Fruit fly (Drosophila melanogaster): ENCODE data around the gene CG32939.

The CG32939 gene

DNA sequence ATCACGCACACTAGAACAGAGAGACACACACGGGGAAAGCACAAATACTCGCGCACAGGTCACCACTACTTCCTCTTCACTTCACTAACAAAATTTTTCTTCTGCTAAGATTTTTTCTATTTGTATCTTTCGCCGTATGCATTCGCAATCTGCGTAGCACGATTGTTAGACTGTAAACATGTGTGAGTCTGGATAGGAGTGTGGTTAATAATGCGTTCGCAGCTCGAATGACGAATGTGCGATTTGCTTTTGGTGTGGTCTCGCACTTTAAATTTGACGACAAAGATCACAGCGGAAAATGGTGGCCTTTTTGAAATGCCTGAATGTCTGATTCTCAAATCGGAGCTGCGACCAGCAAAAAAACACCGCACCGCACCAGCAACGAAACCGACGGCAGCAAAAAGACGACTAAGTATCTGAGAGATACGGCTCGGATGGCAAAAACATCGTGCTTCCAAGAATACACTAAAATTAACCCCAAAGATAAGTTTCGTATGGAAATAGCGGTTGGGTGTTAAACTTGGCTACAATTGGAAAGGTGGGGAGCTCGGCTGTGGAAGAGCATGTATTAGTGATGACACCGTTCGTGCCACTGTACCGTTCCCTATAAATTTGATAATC, 12.2 kb downstream of the CG32939 start, which contains the start of gene Unc-115a:
TSS of gene Unc-115a (minus strand) at position 410 of the 621 bp plus-strand sequence.
- TF ChIP-seq Mnt (GFP tag; optimal IDR thresholded peaks at IDR 0.05) (peak; percentile 87), Hr96 (GFP tag; optimal IDR thresholded peaks at IDR 0.05) (no peak), bab1 (GFP tag; optimal IDR thresholded peaks at IDR 0.05) (peak; percentile 59), ovo (GFP tag; optimal IDR thresholded peaks at IDR 0.05) (peak; percentile 49), cic (GFP tag; optimal IDR thresholded peaks at IDR 0.05) (peak; percentile 37), CG33017 (tag; optimal IDR thresholded peaks at IDR 0.05) (peak; percentile 31), CG11617 (GFP tag; optimal IDR thresholded peaks at IDR 0.05) (peak; percentile 68), CG12768 (GFP tag; optimal IDR thresholded peaks at IDR 0.05) (peak; percentile 33), CG1620 (GFP tag; optimal IDR thresholded peaks at IDR 0.05) (peak; percentile 64), toe (GFP tag; optimal IDR thresholded peaks at IDR 0.05) (no peak), tj (GFP tag; optimal IDR thresholded peaks at IDR 0.05) (peak; percentile 50), Crg-1 (GFP tag; optimal IDR thresholded peaks at IDR 0.05) (peak; percentile 46), CG7101 (tag; optimal IDR thresholded peaks at IDR 0.05) (peak; percentile 18), Clk (GFP tag; optimal IDR thresholded peaks at IDR 0.05) (no peak)

DNA sequence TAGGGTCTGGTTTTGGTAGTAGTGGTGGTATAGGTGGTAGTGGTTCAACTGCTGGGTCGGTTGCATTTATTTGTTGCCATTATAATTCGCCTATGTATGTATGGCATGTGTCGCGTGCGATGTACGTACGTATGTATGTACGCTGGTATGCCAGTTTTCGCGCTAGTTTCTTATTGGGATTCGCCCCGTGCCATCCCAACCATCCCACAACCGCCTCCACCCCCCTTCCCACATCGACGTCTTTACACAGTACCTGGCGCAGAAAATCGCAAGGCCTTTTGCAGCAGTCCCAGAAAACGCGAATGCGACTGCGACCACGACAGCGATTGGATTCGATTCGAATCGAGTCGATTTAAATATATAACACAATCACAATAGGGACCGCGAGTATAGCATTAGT, 17.3 kb downstream of the CG32939 start:
- TF ChIP-seq Mnt (GFP tag; optimal IDR thresholded peaks at IDR 0.05) (peak; percentile 62), Hr96 (GFP tag; optimal IDR thresholded peaks at IDR 0.05) (no peak), CG7101 (tag; optimal IDR thresholded peaks at IDR 0.05) (no peak), CG11617 (GFP tag; optimal IDR thresholded peaks at IDR 0.05) (peak; percentile 15)

DNA sequence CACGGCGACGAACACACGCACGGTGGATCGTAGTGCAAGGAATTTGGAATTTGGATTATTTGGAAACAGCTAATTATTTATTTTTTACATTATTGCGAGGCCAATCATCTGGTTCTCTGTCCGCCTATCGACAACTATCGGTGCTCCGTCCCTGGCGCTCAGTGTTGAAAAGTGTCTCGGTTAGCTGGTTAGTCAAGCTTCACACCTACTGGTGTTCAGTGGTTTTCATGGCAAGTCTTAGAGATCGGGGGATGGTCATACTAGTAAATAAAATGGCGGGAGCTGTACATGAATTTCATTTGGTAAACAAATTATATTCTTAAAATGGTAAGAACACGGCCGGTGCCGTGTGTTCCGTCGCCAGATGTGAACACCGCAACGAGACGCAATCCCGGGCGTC, 18.0 kb downstream of the CG32939 start, which contains the start of the genes trbd and dmt:
TSS of gene trbd (minus strand) at position 152 of the 400 bp plus-strand sequence.
TSS of gene dmt (plus strand) at position 257 of the 400 bp plus-strand sequence.
- peak; percentile 4 for TF ChIP-seq cic (GFP tag; optimal IDR thresholded peaks at IDR 0.05)
- no peak for TF ChIP-seq kay (GFP tag; ENCODE audit: borderline replicate concordance)
- TF ChIP-seq toe (GFP tag; optimal IDR thresholded peaks at IDR 0.05), result no peak
- TF ChIP-seq tj (GFP tag; optimal IDR thresholded peaks at IDR 0.05), result peak; percentile 16
- TF ChIP-seq Clk (GFP tag; optimal IDR thresholded peaks at IDR 0.05), result peak; percentile 67
- TF ChIP-seq bab1 (GFP tag; optimal IDR thresholded peaks at IDR 0.05), result peak; percentile 76
- TF ChIP-seq Mnt (GFP tag; optimal IDR thresholded peaks at IDR 0.05), result peak; percentile 74
- TF ChIP-seq Crg-1 (GFP tag; optimal IDR thresholded peaks at IDR 0.05), result peak; percentile 70
- TF ChIP-seq CG11617 (GFP tag; optimal IDR thresholded peaks at IDR 0.05), result peak; percentile 26
- peak; percentile 65 for TF ChIP-seq pad (GFP tag; optimal IDR thresholded peaks at IDR 0.05)
- peak; percentile 14 for TF ChIP-seq CG12768 (GFP tag; optimal IDR thresholded peaks at IDR 0.05)
- peak; percentile 81 for TF ChIP-seq CG1620 (GFP tag; optimal IDR thresholded peaks at IDR 0.05)
- no peak for TF ChIP-seq cnc (optimal IDR thresholded peaks at IDR 0.05)
- TF ChIP-seq CG7045 (GFP tag; optimal IDR thresholded peaks at IDR 0.05), result no peak
- no peak for TF ChIP-seq Hr96 (GFP tag; optimal IDR thresholded peaks at IDR 0.05)
- no peak for TF ChIP-seq CG5204 (GFP tag; optimal IDR thresholded peaks at IDR 0.05)
- peak; percentile 58 for TF ChIP-seq ovo (GFP tag; optimal IDR thresholded peaks at IDR 0.05)
- no peak for TF ChIP-seq CG14711 (tag; optimal IDR thresholded peaks at IDR 0.05)
- peak; percentile 68 for TF ChIP-seq CG7101 (tag; optimal IDR thresholded peaks at IDR 0.05)
- TF ChIP-seq CG33017 (tag; optimal IDR thresholded peaks at IDR 0.05), result no peak

DNA sequence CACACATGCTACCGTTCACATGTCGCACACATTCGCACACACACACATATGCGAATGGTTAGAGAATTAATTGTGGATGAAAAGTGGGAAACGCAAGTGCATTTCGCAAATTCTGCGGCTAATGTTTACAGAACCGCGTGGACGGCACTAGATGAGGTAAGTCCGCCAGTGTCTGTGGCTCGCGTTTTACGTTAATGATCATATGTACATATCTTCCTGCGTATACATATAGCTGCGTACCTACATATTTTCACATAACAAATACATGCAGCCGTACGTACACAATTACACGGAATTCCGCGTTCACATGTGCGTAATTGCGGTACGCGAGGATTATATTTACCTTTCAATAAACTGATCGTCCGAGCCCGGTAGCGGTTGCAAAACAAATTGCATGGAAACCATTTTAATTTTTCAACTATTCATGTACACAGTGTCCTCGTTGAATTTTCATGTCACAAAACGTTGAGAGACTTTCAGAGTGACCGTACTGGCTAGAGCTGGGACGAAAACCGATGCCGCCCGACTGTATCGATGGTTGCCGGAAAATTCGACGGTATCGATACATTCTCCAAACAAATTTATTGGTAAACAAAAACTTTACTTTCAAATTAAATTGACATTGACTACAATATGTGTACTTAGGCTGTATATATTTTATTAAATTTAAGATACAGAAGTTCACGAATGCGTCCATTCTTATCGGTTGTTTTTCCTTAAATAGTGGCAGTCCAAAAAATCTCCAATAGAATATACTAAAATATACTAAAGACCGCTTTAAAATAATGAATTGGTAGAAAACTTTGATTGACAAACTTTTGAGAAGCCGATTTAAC, 32.5 kb downstream of the CG32939 start, which contains the start of gene hyd:
TSS of gene hyd (minus strand) at position 495 of the 836 bp plus-strand sequence.
- TF ChIP-seq ovo (GFP tag; optimal IDR thresholded peaks at IDR 0.05) (peak; percentile 9), kay (GFP tag; ENCODE audit: borderline replicate concordance) (no peak), CG7045 (GFP tag; optimal IDR thresholded peaks at IDR 0.05) (no peak), cnc (optimal IDR thresholded peaks at IDR 0.05) (no peak), tj (GFP tag; optimal IDR thresholded peaks at IDR 0.05) (peak; percentile 4), CG12768 (GFP tag; optimal IDR thresholded peaks at IDR 0.05) (peak; percentile 27), CG11617 (GFP tag; optimal IDR thresholded peaks at IDR 0.05) (no peak), toe (GFP tag; optimal IDR thresholded peaks at IDR 0.05) (no peak), cic (GFP tag; optimal IDR thresholded peaks at IDR 0.05) (peak; percentile 8), Mnt (GFP tag; optimal IDR thresholded peaks at IDR 0.05) (peak; percentile 71), bab1 (GFP tag; optimal IDR thresholded peaks at IDR 0.05) (peak; percentile 38), Clk (GFP tag; optimal IDR thresholded peaks at IDR 0.05) (no peak), CG5204 (GFP tag; optimal IDR thresholded peaks at IDR 0.05) (no peak)

DNA sequence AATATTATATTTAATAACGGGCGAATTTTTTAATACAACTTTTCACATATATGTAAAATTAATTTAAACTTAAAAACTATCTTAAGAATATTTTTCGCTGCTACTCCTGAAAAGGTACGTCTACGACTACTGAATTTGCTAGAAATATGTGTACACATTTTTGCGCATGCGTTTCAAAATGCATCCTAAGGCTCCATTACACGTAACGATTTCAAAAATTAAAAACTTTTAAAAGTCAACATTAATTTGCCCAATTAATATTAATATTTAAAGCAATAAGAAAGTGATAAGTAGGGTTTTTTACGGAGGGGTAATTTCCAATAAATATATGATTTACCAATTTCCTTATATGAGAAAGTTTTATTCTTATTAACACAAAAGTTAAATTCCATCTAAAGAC, 37.9 kb downstream of the CG32939 start, which contains the start of gene FoxP:
TSS of gene FoxP (minus strand) at position 89 of the 400 bp plus-strand sequence.
- no peak for TF ChIP-seq cnc (optimal IDR thresholded peaks at IDR 0.05)
- peak; percentile 29 for TF ChIP-seq kay (GFP tag; ENCODE audit: borderline replicate concordance)

DNA sequence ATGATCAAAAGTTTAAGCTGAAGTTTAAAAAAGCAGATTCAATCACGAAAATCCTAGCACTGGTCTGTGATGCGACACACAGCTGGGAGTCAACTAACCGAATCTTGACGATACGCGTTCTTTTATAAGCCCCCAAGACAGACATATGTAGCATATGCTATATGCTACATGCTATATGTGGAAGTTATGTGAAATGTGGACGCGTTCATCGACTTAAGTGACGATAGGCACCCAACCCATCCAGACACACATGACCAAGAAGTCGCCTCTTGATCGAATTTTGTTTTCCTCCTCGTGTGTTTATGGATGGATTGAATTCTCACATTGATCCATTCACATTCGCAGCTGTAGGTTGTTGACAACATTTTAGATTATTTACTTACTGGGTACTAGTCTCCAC, 40.3 kb downstream of the CG32939 start, which contains the start of gene alphaTub85E:
TSS of gene alphaTub85E (minus strand) at position 101 of the 400 bp plus-strand sequence.
- TF ChIP-seq CG11617 (GFP tag; optimal IDR thresholded peaks at IDR 0.05) (no peak), Mnt (GFP tag; optimal IDR thresholded peaks at IDR 0.05) (no peak), CG7045 (GFP tag; optimal IDR thresholded peaks at IDR 0.05) (no peak)

All from whole organism, adult.